Fruit fly (Drosophila melanogaster) whole organism, embryonic: ENCODE data around the gene CG8671.

Source experiments
- Asciz ChIP-seq: fragments of 200-800 bp; sonication (Bioruptor generic); optimal IDR thresholded peaks from 2 replicates; lab custom pipeline; 2017; ENCODE audit warnings: missing biosample characterization, mild to moderate bottlenecking, missing genetic modification characterization, missing genetic modification reagents
- BEAF-32 ChIP-seq: fragments of 200-800 bp; sonication (Bioruptor generic); optimal IDR thresholded peaks from 3 replicates; lab custom pipeline; 2017; ENCODE audit warnings: missing biosample characterization, missing genetic modification characterization, mild to moderate bottlenecking, moderate library complexity, missing genetic modification reagents
- CG10147 ChIP-seq: fragments of 200-800 bp; sonication (Bioruptor generic); optimal IDR thresholded peaks from 2 replicates; lab custom pipeline; 2019; ENCODE audit warnings: missing biosample characterization, mild to moderate bottlenecking, missing genetic modification characterization, moderate library complexity
- CG10565 ChIP-seq: fragments of 200-800 bp; sonication (Bioruptor generic); optimal IDR thresholded peaks from 3 replicates; lab custom pipeline; 2016; ENCODE audit warnings: missing biosample characterization, mild to moderate bottlenecking, missing genetic modification characterization
- CG11504 ChIP-seq: fragments of 200-800 bp; sonication (Bioruptor generic); optimal IDR thresholded peaks from 3 replicates; lab custom pipeline; 2019; ENCODE audit warnings: missing biosample characterization, mild to moderate bottlenecking, missing genetic modification characterization, moderate library complexity
- CG12219 ChIP-seq: fragments of 200-800 bp; sonication (Bioruptor generic); optimal IDR thresholded peaks from 3 replicates; lab custom pipeline; 2018; ENCODE audit warnings: missing biosample characterization, mild to moderate bottlenecking, missing genetic modification characterization
- CG12299 ChIP-seq: fragments of 200-800 bp; sonication (Bioruptor generic); optimal IDR thresholded peaks from 2 replicates; lab custom pipeline; 2018; ENCODE audit warnings: missing biosample characterization, mild to moderate bottlenecking, missing genetic modification characterization
- CG12769 ChIP-seq: fragments of 200-800 bp; sonication (Bioruptor generic); optimal IDR thresholded peaks from 2 replicates; lab custom pipeline; 2019; ENCODE audit warnings: missing biosample characterization, mild to moderate bottlenecking, missing genetic modification characterization, moderate library complexity
- CG17829 ChIP-seq: fragments of 200-800 bp; optimal IDR thresholded peaks from 2 replicates; lab custom pipeline; 2019; ENCODE audit warnings: missing biosample characterization, mild to moderate bottlenecking, missing genetic modification characterization, moderate library complexity
- CG2120 ChIP-seq: fragments of 200-800 bp; sonication (Bioruptor generic); optimal IDR thresholded peaks from 3 replicates; lab custom pipeline; 2016; ENCODE audit warnings: missing biosample characterization, missing genetic modification characterization
- CG2712 ChIP-seq: fragments of 200-800 bp; optimal IDR thresholded peaks from 3 replicates; lab custom pipeline; 2019; ENCODE audit warnings: missing biosample characterization, mild to moderate bottlenecking, missing genetic modification characterization, moderate library complexity
- CG2889 ChIP-seq: fragments of 200-800 bp; sonication (Bioruptor generic); IDR thresholded peaks from 3 replicates; pipeline ENCODE4 v1.3.6; 2022; ENCODE audit warnings: missing biosample characterization, missing genetic modification characterization
- CG30020 ChIP-seq: fragments of 200-800 bp; optimal IDR thresholded peaks from 2 replicates; lab custom pipeline; 2019; ENCODE audit warnings: missing biosample characterization, mild to moderate bottlenecking, missing genetic modification characterization, moderate library complexity
- CG31224 ChIP-seq: fragments of 200-800 bp; sonication (Bioruptor generic); IDR thresholded peaks from 2 replicates; pipeline ENCODE4 v1.3.6; 2022; ENCODE audit warnings: missing biosample characterization, missing genetic modification characterization
- CG4360 ChIP-seq: fragments of 200-800 bp; sonication (Bioruptor generic); IDR thresholded peaks from 2 replicates; pipeline ENCODE4 v1.3.6; 2022; ENCODE audit warnings: missing biosample characterization, missing genetic modification characterization
- CG5953 ChIP-seq: fragments of 200-800 bp; sonication (Bioruptor generic); IDR thresholded peaks from 2 replicates; pipeline ENCODE4 v1.3.6; 2022; ENCODE audit warnings: missing biosample characterization, missing genetic modification characterization
- CG7372 ChIP-seq: fragments of 200-800 bp; sonication (Bioruptor generic); IDR thresholded peaks from 2 replicates; pipeline ENCODE4 v1.3.6; 2022; ENCODE audit warnings: missing biosample characterization, missing genetic modification characterization
- CG9817 ChIP-seq: fragments of 200-800 bp; sonication (Bioruptor generic); optimal IDR thresholded peaks from 2 replicates; lab custom pipeline; 2018; ENCODE audit warnings: missing biosample characterization, mild to moderate bottlenecking, missing genetic modification characterization, moderate library complexity
- Camta ChIP-seq: fragments of 200-800 bp; sonication (Bioruptor generic); optimal IDR thresholded peaks from 2 replicates; lab custom pipeline; 2016; ENCODE audit warnings: missing biosample characterization, missing genetic modification characterization
- CkIIα-i1 ChIP-seq: fragments of 200-800 bp; sonication (Bioruptor generic); IDR thresholded peaks from 2 replicates; pipeline ENCODE4 v1.3.6; 2022; ENCODE audit warnings: missing biosample characterization, missing genetic modification characterization
- CoRest ChIP-seq: fragments of 200-800 bp; sonication (Bioruptor generic); optimal IDR thresholded peaks from 3 replicates; lab custom pipeline; 2018; ENCODE audit warnings: missing biosample characterization, mild to moderate bottlenecking, missing genetic modification characterization, moderate library complexity
- Deaf1 ChIP-seq: fragments of 200-800 bp; optimal IDR thresholded peaks from 3 replicates; lab custom pipeline; 2019; ENCODE audit warnings: missing biosample characterization, mild to moderate bottlenecking, missing genetic modification characterization, moderate library complexity
- Dip3 ChIP-seq: fragments of 200-800 bp; sonication (Bioruptor generic); optimal IDR thresholded peaks from 3 replicates; lab custom pipeline; 2016; ENCODE audit warnings: missing biosample characterization, missing genetic modification characterization
- E2f1 ChIP-seq: fragments of 200-800 bp; sonication (Bioruptor generic); IDR thresholded peaks from 2 replicates; pipeline ENCODE4 v1.3.6; 2022; ENCODE audit warnings: missing biosample characterization, missing genetic modification characterization
- ERR ChIP-seq: fragments of 200-800 bp; sonication (Bioruptor generic); optimal IDR thresholded peaks from 2 replicates; lab custom pipeline; 2016; ENCODE audit warnings: missing biosample characterization, missing genetic modification characterization
- GATAe ChIP-seq: fragments of 200-800 bp; sonication (Bioruptor generic); conservative IDR thresholded peaks from 2 replicates; pipeline ENCODE4 v1.3.6; 2022; ENCODE audit warnings: missing biosample characterization, missing genetic modification characterization
- MBD-R2 ChIP-seq: fragments of 200-800 bp; sonication (Bioruptor generic); IDR thresholded peaks from 2 replicates; pipeline ENCODE4 v1.3.6; 2022; ENCODE audit warnings: missing biosample characterization, missing genetic modification characterization
- Mes4 ChIP-seq: fragments of 200-800 bp; sonication (Bioruptor generic); optimal IDR thresholded peaks from 2 replicates; lab custom pipeline; 2016; ENCODE audit warnings: missing biosample characterization, missing genetic modification characterization
- NfI ChIP-seq: fragments of 200-800 bp; sonication (Bioruptor generic); optimal IDR thresholded peaks from 3 replicates; lab custom pipeline; 2018; ENCODE audit warnings: missing biosample characterization, mild to moderate bottlenecking, missing genetic modification characterization, moderate library complexity
- cad ChIP-seq: fragments of >200 bp; optimal IDR thresholded peaks from 2 replicates; lab custom pipeline; 2017; ENCODE audit warnings: missing biosample characterization, missing genetic modification characterization
- cato ChIP-seq: fragments of 200-800 bp; sonication (Bioruptor generic); optimal IDR thresholded peaks from 2 replicates; lab custom pipeline; 2016; ENCODE audit warnings: missing biosample characterization, missing genetic modification characterization, borderline replicate concordance
- chm ChIP-seq: fragments of 200-800 bp; sonication (Bioruptor generic); IDR thresholded peaks from 2 replicates; pipeline ENCODE4 v1.3.6; 2022; ENCODE audit warnings: missing biosample characterization, missing genetic modification characterization
- ci ChIP-seq: fragments of 200-800 bp; sonication (Bioruptor generic); IDR thresholded peaks from 3 replicates; pipeline ENCODE4 v1.3.6; 2022; ENCODE audit warnings: missing biosample characterization, missing genetic modification characterization
- crc ChIP-seq: fragments of 200-800 bp; sonication (Bioruptor generic); optimal IDR thresholded peaks from 2 replicates; lab custom pipeline; 2016; ENCODE audit warnings: missing biosample characterization, missing genetic modification characterization
- dm ChIP-seq: fragments of 200-800 bp; sonication (Bioruptor generic); optimal IDR thresholded peaks from 3 replicates; lab custom pipeline; 2016; ENCODE audit warnings: missing biosample characterization, missing genetic modification characterization
- dysf ChIP-seq: fragments of 200-800 bp; sonication (Bioruptor generic); IDR thresholded peaks from 3 replicates; pipeline ENCODE4 v1.3.6; 2022; ENCODE audit warnings: missing biosample characterization, missing genetic modification characterization
- en ChIP-seq: fragments of 200-800 bp; sonication (Bioruptor generic); optimal IDR thresholded peaks from 2 replicates; lab custom pipeline; 2016; ENCODE audit warnings: missing biosample characterization, missing genetic modification characterization
- gce ChIP-seq: fragments of 200-800 bp; sonication (Bioruptor generic); IDR thresholded peaks from 3 replicates; pipeline ENCODE4 v1.3.6; 2022; ENCODE audit warnings: missing biosample characterization, missing genetic modification characterization
- gcm2 ChIP-seq: fragments of 200-800 bp; sonication (Bioruptor generic); optimal IDR thresholded peaks from 2 replicates; lab custom pipeline; 2016; ENCODE audit warnings: missing biosample characterization, missing genetic modification characterization
- jumu ChIP-seq: fragments of 200-800 bp; sonication (Bioruptor generic); optimal IDR thresholded peaks from 3 replicates; lab custom pipeline; 2016; ENCODE audit warnings: missing biosample characterization, missing genetic modification characterization
- lov ChIP-seq, 2 experiments: fragments of 200-800 bp in 1 of 2; fragments of >200 bp in 1 of 2; sonication (Bioruptor generic) in 1 of 2; IDR thresholded peaks in 1 of 2; optimal IDR thresholded peaks in 1 of 2; 2 replicates in 1 of 2; 3 replicates in 1 of 2; pipeline versions ENCODE4 v1.3.6 to Lab custom; 2017 to 2022; ENCODE audit warnings: missing biosample characterization in 1 of 2, missing genetic modification characterization in 1 of 2
- org-1 ChIP-seq: fragments of 200-800 bp; sonication (Bioruptor generic); optimal IDR thresholded peaks from 2 replicates; lab custom pipeline; 2017; ENCODE audit warnings: missing biosample characterization, missing genetic modification characterization
- otp ChIP-seq: fragments of 200-800 bp; sonication (Bioruptor generic); IDR thresholded peaks from 3 replicates; pipeline ENCODE4, ENCODE4 v1.3.6; 2022; ENCODE audit warnings: missing biosample characterization, missing genetic modification characterization
- phol ChIP-seq: fragments of 200-800 bp; sonication (Bioruptor generic); optimal IDR thresholded peaks from 3 replicates; lab custom pipeline; 2018; ENCODE audit warnings: missing biosample characterization, mild to moderate bottlenecking, missing genetic modification characterization, moderate library complexity
- pnt ChIP-seq: fragments of 200-800 bp; sonication (Bioruptor generic); optimal IDR thresholded peaks from 3 replicates; lab custom pipeline; 2016; ENCODE audit warnings: missing biosample characterization, missing genetic modification characterization
- pum ChIP-seq: fragments of 200-800 bp; sonication (Bioruptor generic); optimal IDR thresholded peaks from 2 replicates; lab custom pipeline; 2016; ENCODE audit warnings: missing biosample characterization, missing genetic modification characterization
- salm ChIP-seq: fragments of 200-800 bp; sonication (Bioruptor generic); optimal IDR thresholded peaks from 2 replicates; lab custom pipeline; 2018; ENCODE audit warnings: missing biosample characterization, mild to moderate bottlenecking, missing genetic modification characterization
- slp2 ChIP-seq: fragments of 200-800 bp; sonication (Bioruptor generic); optimal IDR thresholded peaks from 2 replicates; lab custom pipeline; 2016; ENCODE audit warnings: missing biosample characterization, missing genetic modification characterization
- stwl ChIP-seq: fragments of 200-800 bp; sonication (Bioruptor generic); optimal IDR thresholded peaks from 3 replicates; lab custom pipeline; 2018; ENCODE audit warnings: missing biosample characterization, mild to moderate bottlenecking, missing genetic modification characterization, moderate library complexity
- ttk ChIP-seq: fragments of 200-800 bp; sonication (Bioruptor generic); IDR thresholded peaks from 2 replicates; pipeline ENCODE4 v2.1.2; 2022; ENCODE audit warnings: missing biosample characterization, missing genetic modification characterization
- zfh2 ChIP-seq: fragments of 200-800 bp; sonication (Bioruptor generic); optimal IDR thresholded peaks from 2 replicates; lab custom pipeline; 2016; ENCODE audit warnings: missing biosample characterization, missing genetic modification characterization

Gene CG8671

dm6 chr2L:21218240-21218911 lies 44.4 kb upstream of the CG8671 start, which contains the start of gene CG8679 (continued):
- TF ChIP-seq Asciz (GFP tag; lab: Kevin White, UChicago) = no peak
- no peak for TF ChIP-seq pnt (GFP tag; lab: Kevin White, UChicago)
- no peak for TF ChIP-seq crc
- no peak for TF ChIP-seq E2f1 (GFP tag; lab: Robert Waterston, UW)
- no peak for TF ChIP-seq Dip3 (GFP tag; lab: Kevin White, UChicago)
- TF ChIP-seq CG2889 (GFP tag; lab: Robert Waterston, UW) = no peak
- TF ChIP-seq dm (GFP tag; lab: Kevin White, UChicago) = peak; percentile 45
- no peak for TF ChIP-seq CG7372 (GFP tag; lab: Robert Waterston, UW)
- no peak for TF ChIP-seq ci (GFP tag; lab: Robert Waterston, UW)
- no peak for TF ChIP-seq ttk
- TF ChIP-seq CG12219 (GFP tag; lab: Kevin White, UChicago) = peak; percentile 32
- no peak for TF ChIP-seq CG11504 (tag; lab: Kevin White, UChicago)
- TF ChIP-seq dysf (GFP tag; lab: Robert Waterston, UW) = no peak
- TF ChIP-seq MBD-R2 (GFP tag; lab: Robert Waterston, UW) = peak; percentile 80
- no peak for TF ChIP-seq slp2 (GFP tag; lab: Kevin White, UChicago)
- 0 out of 2 replicates have a peak, but pooled peaks have one; percentile 26 for TF ChIP-seq chm
- no peak for TF ChIP-seq CG2120 (GFP tag; lab: Kevin White, UChicago)
- TF ChIP-seq gce (GFP tag; lab: Robert Waterston, UW) = no peak
- TF ChIP-seq CG4360 (GFP tag; lab: Robert Waterston, UW) = 0 out of 2 replicates have a peak, but pooled peaks have one; percentile 26
- no peak for TF ChIP-seq zfh2
- TF ChIP-seq CG9817 (tag; lab: Kevin White, UChicago) = no peak
- no peak for TF ChIP-seq cato (GFP tag; lab: Kevin White, UChicago)
- no peak for TF ChIP-seq lov (optimal IDR thresholded peaks at IDR 0.05; lab: Kevin White, UChicago)
- no peak for TF ChIP-seq lov (GFP tag; IDR thresholded peaks at IDR 0.05; lab: Robert Waterston, UW)
- peak; percentile 40 for TF ChIP-seq org-1
- no peak for TF ChIP-seq gcm2 (GFP tag; lab: Kevin White, UChicago)
- TF ChIP-seq phol (tag; lab: Kevin White, UChicago) = peak; percentile 47
- peak; percentile 54; the same call in 1 of the 3 replicates for TF ChIP-seq otp (GFP tag; lab: Robert Waterston, UW)
- TF ChIP-seq jumu (GFP tag; lab: Kevin White, UChicago) = peak; percentile 18
- TF ChIP-seq salm (tag; lab: Kevin White, UChicago) = no peak
- no peak for TF ChIP-seq cad (GFP tag; lab: Kevin White, UChicago)
- no peak for TF ChIP-seq Deaf1 (tag; lab: Kevin White, UChicago)
- no peak for TF ChIP-seq CG31224 (GFP tag; lab: Robert Waterston, UW)
- no peak for TF ChIP-seq Camta
- no peak for TF ChIP-seq CG10147
- peak; percentile 31 for TF ChIP-seq CG17829 (tag; lab: Kevin White, UChicago)
- TF ChIP-seq CoRest (tag; lab: Kevin White, UChicago) = peak; percentile 38
- TF ChIP-seq CG12769 (tag; lab: Kevin White, UChicago) = peak; percentile 75
- TF ChIP-seq en (GFP tag; lab: Kevin White, UChicago) = no peak
- no peak for TF ChIP-seq GATAe (GFP tag; lab: Robert Waterston, UW)
- peak; percentile 30 for TF ChIP-seq CG30020 (tag; lab: Kevin White, UChicago)
- TF ChIP-seq stwl (tag; lab: Kevin White, UChicago) = peak; percentile 58
- TF ChIP-seq CG10565 (GFP tag; lab: Kevin White, UChicago) = no peak
- peak; percentile 16 for TF ChIP-seq CG2712 (tag; lab: Kevin White, UChicago)
- no peak for TF ChIP-seq CG5953
- no peak for TF ChIP-seq CG12299
- no peak for TF ChIP-seq NfI (GFP tag; lab: Kevin White, UChicago)
- TF ChIP-seq CkIIα-i1 (GFP tag; lab: Robert Waterston, UW) = no peak
- peak; percentile 63 for TF ChIP-seq BEAF-32
- no peak for TF ChIP-seq pum
- peak; percentile 8 for TF ChIP-seq ERR
- TF ChIP-seq Mes4 = no peak
